Fruit fly (Drosophila melanogaster) whole organism, embryonic: ENCODE results near the gene CG32647.
A peak's percentile ranks its signal among the peaks of the same experiment; 100 is the strongest.

ENCODE experiments used
- Antp ChIP-seq: fragments of 200-800 bp; sonication (Bioruptor generic); optimal IDR thresholded peaks from 3 replicates; lab custom pipeline; 2016; ENCODE audit warnings: missing biosample characterization, missing genetic modification characterization
- Atf3 ChIP-seq: fragments of 200-800 bp; sonication (Bioruptor generic); optimal IDR thresholded peaks from 3 replicates; lab custom pipeline; 2016; ENCODE audit warnings: missing biosample characterization, missing genetic modification characterization
- CG1024 ChIP-seq: fragments of 200-800 bp; sonication (Bioruptor generic); IDR thresholded peaks from 2 replicates; pipeline ENCODE4 v1.3.6; 2022; ENCODE audit warnings: missing biosample characterization, missing genetic modification characterization
- CG10431 ChIP-seq: fragments of 200-800 bp; sonication (Bioruptor generic); optimal IDR thresholded peaks from 3 replicates; lab custom pipeline; 2018; ENCODE audit warnings: missing biosample characterization, mild to moderate bottlenecking, missing genetic modification characterization
- CG10462 ChIP-seq: fragments of 200-800 bp; sonication (Bioruptor generic); optimal IDR thresholded peaks from 2 replicates; lab custom pipeline; 2016; ENCODE audit warnings: missing biosample characterization, missing genetic modification characterization
- CG11247 ChIP-seq: fragments of 200-800 bp; sonication (Bioruptor generic); IDR thresholded peaks from 2 replicates; pipeline ENCODE4 v1.3.6; 2022; ENCODE audit warnings: missing biosample characterization, missing genetic modification characterization
- CG11456 ChIP-seq: fragments of 200-800 bp; sonication (Bioruptor generic); IDR thresholded peaks from 3 replicates; pipeline ENCODE4 v1.3.6; 2022; ENCODE audit warnings: missing biosample characterization, missing genetic modification characterization
- CG11696 ChIP-seq: fragments of 200-800 bp; sonication (Bioruptor generic); IDR thresholded peaks from 2 replicates; pipeline ENCODE4 v1.3.6; 2022; ENCODE audit warnings: missing biosample characterization, missing genetic modification characterization
- CG12219 ChIP-seq: fragments of 200-800 bp; sonication (Bioruptor generic); optimal IDR thresholded peaks from 3 replicates; lab custom pipeline; 2018; ENCODE audit warnings: missing biosample characterization, mild to moderate bottlenecking, missing genetic modification characterization
- CG1233 ChIP-seq: fragments of 200-800 bp; sonication (Bioruptor generic); optimal IDR thresholded peaks from 4 replicates; lab custom pipeline; 2018; ENCODE audit warnings: missing biosample characterization, mild to moderate bottlenecking, missing genetic modification characterization
- CG13287 ChIP-seq: fragments of 200-800 bp; sonication (Bioruptor generic); IDR thresholded peaks from 2 replicates; pipeline ENCODE4 v1.3.6; 2022; ENCODE audit warnings: missing biosample characterization, missing genetic modification characterization; ENCODE audit not compliant: partially characterized antibody
- CG13775 ChIP-seq: fragments of 200-800 bp; sonication (Bioruptor generic); optimal IDR thresholded peaks from 3 replicates; lab custom pipeline; 2017; ENCODE audit warnings: missing biosample characterization, mild to moderate bottlenecking, missing genetic modification characterization
- CG14667 ChIP-seq: fragments of 200-800 bp; sonication (Bioruptor generic); IDR thresholded peaks from 2 replicates; pipeline ENCODE4 v1.3.6; 2022; ENCODE audit warnings: missing biosample characterization, missing genetic modification characterization
- CG15073 ChIP-seq: fragments of 200-800 bp; sonication (Bioruptor generic); optimal IDR thresholded peaks from 2 replicates; lab custom pipeline; 2016; ENCODE audit warnings: missing biosample characterization, missing genetic modification characterization
- CG16813 ChIP-seq: fragments of 200-800 bp; sonication (Bioruptor generic); IDR thresholded peaks from 3 replicates; pipeline ENCODE4 v1.3.6; 2022; ENCODE audit warnings: missing biosample characterization, missing genetic modification characterization; ENCODE audit not compliant: partially characterized antibody
- CG17361 ChIP-seq: fragments of 200-800 bp; sonication (Bioruptor generic); IDR thresholded peaks from 3 replicates; pipeline ENCODE4 v1.3.6; 2022; ENCODE audit warnings: missing biosample characterization, missing genetic modification characterization
- CG3163 ChIP-seq: fragments of 200-800 bp; sonication (Bioruptor generic); optimal IDR thresholded peaks from 3 replicates; lab custom pipeline; 2016; ENCODE audit warnings: missing biosample characterization, missing genetic modification characterization
- CG4404 ChIP-seq: fragments of 200-800 bp; sonication (Bioruptor generic); IDR thresholded peaks from 2 replicates; pipeline ENCODE4 v1.3.6; 2022; ENCODE audit warnings: missing biosample characterization, missing genetic modification characterization
- CG4617 ChIP-seq: fragments of 200-800 bp; sonication (Bioruptor generic); optimal IDR thresholded peaks from 3 replicates; lab custom pipeline; 2016; ENCODE audit warnings: missing biosample characterization, missing genetic modification characterization, borderline replicate concordance
- CG6175 ChIP-seq: fragments of 200-800 bp; sonication (Bioruptor generic); IDR thresholded peaks from 3 replicates; pipeline ENCODE4 v1.3.6; 2022; ENCODE audit warnings: missing biosample characterization, missing genetic modification characterization
- CG6272 ChIP-seq: fragments of 200-800 bp; sonication (Bioruptor generic); IDR thresholded peaks from 2 replicates; pipeline ENCODE4 v1.3.6; 2022; ENCODE audit warnings: missing biosample characterization, missing genetic modification characterization
- CG6689 ChIP-seq: fragments of 200-800 bp; sonication (Bioruptor generic); IDR thresholded peaks from 2 replicates; pipeline ENCODE4 v1.3.6; 2022; ENCODE audit warnings: missing biosample characterization, missing genetic modification characterization
- Chrac-16 ChIP-seq: fragments of 200-800 bp; sonication (Bioruptor generic); optimal IDR thresholded peaks from 3 replicates; lab custom pipeline; 2016; ENCODE audit warnings: missing biosample characterization, missing genetic modification characterization
- CkIIα-i1 ChIP-seq: fragments of 200-800 bp; sonication (Bioruptor generic); IDR thresholded peaks from 2 replicates; pipeline ENCODE4 v1.3.6; 2022; ENCODE audit warnings: missing biosample characterization, missing genetic modification characterization
- D19A ChIP-seq: fragments of 200-800 bp; optimal IDR thresholded peaks from 3 replicates; lab custom pipeline; 2019; ENCODE audit warnings: missing biosample characterization, mild to moderate bottlenecking, missing genetic modification characterization, moderate library complexity
- Dad ChIP-seq: fragments of 200-800 bp; sonication (Bioruptor generic); optimal IDR thresholded peaks from 3 replicates; lab custom pipeline; 2016; ENCODE audit warnings: missing biosample characterization, missing genetic modification characterization
- Deaf1 ChIP-seq: fragments of 200-800 bp; optimal IDR thresholded peaks from 3 replicates; lab custom pipeline; 2019; ENCODE audit warnings: missing biosample characterization, mild to moderate bottlenecking, missing genetic modification characterization, moderate library complexity
- Dek ChIP-seq: fragments of 200-800 bp; sonication (Bioruptor generic); optimal IDR thresholded peaks from 3 replicates; lab custom pipeline; 2019; ENCODE audit warnings: missing biosample characterization, mild to moderate bottlenecking, missing genetic modification characterization, moderate library complexity
- Doc2 ChIP-seq: fragments of 200-800 bp; sonication (Bioruptor generic); IDR thresholded peaks from 2 replicates; pipeline ENCODE4 v1.3.6; 2022; ENCODE audit warnings: missing biosample characterization, missing genetic modification characterization
- E2f1 ChIP-seq: fragments of 200-800 bp; sonication (Bioruptor generic); IDR thresholded peaks from 2 replicates; pipeline ENCODE4 v1.3.6; 2022; ENCODE audit warnings: missing biosample characterization, missing genetic modification characterization
- Elba2 ChIP-seq: fragments of 200-800 bp; sonication (Bioruptor generic); optimal IDR thresholded peaks from 3 replicates; lab custom pipeline; 2016; ENCODE audit warnings: missing biosample characterization, missing genetic modification characterization
- Hand ChIP-seq: fragments of 200-800 bp; sonication (Bioruptor generic); optimal IDR thresholded peaks from 2 replicates; lab custom pipeline; 2017; ENCODE audit warnings: mild to moderate bottlenecking, missing biosample characterization, missing genetic modification reagents, missing genetic modification characterization
- Max ChIP-seq: fragments of 200-800 bp; sonication (Bioruptor generic); optimal IDR thresholded peaks from 2 replicates; lab custom pipeline; 2016; ENCODE audit warnings: missing biosample characterization, mild to moderate bottlenecking, missing genetic modification characterization
- Rx ChIP-seq: fragments of 200-800 bp; sonication (Bioruptor generic); IDR thresholded peaks from 2 replicates; pipeline ENCODE4 v1.3.6; 2022; ENCODE audit warnings: missing biosample characterization, missing genetic modification characterization
- disco-r ChIP-seq: fragments of 200-800 bp; sonication (Bioruptor generic); optimal IDR thresholded peaks from 2 replicates; lab custom pipeline; 2016; ENCODE audit warnings: missing biosample characterization, missing genetic modification characterization
- eve ChIP-seq, 2 experiments: fragments of >200 bp; optimal IDR thresholded peaks; 2 replicates each; lab custom pipeline; 2017; ENCODE audit warnings: missing biosample characterization in 2 of 2, missing genetic modification characterization in 2 of 2
- eyg ChIP-seq: fragments of 200-800 bp; sonication (Bioruptor generic); optimal IDR thresholded peaks from 3 replicates; lab custom pipeline; 2016; ENCODE audit warnings: missing biosample characterization, missing genetic modification characterization
- fu2 ChIP-seq: fragments of 200-800 bp; sonication (Bioruptor generic); optimal IDR thresholded peaks from 2 replicates; lab custom pipeline; 2016; ENCODE audit warnings: missing biosample characterization, missing genetic modification characterization
- hkb ChIP-seq, 2 experiments: fragments of 200-800 bp in 1 of 2; fragments of >200 bp in 1 of 2; sonication (Bioruptor generic) in 1 of 2; IDR thresholded peaks in 1 of 2; optimal IDR thresholded peaks in 1 of 2; 2 replicates each; pipeline versions ENCODE4 v1.3.6 to Lab custom; 2017 to 2022; ENCODE audit warnings: missing biosample characterization in 1 of 2, missing genetic modification characterization in 1 of 2
- insv ChIP-seq, 2 experiments: fragments of 200-800 bp; sonication (Bioruptor generic); optimal IDR thresholded peaks; 3 replicates each; lab custom pipeline; 2016 to 2018; ENCODE audit warnings: missing biosample characterization in 2 of 2, missing genetic modification characterization in 2 of 2
- ken ChIP-seq: fragments of 200-800 bp; sonication (Bioruptor generic); IDR thresholded peaks from 3 replicates; pipeline ENCODE4 v1.3.6; 2022; ENCODE audit warnings: missing biosample characterization, missing genetic modification characterization
- knrl ChIP-seq: fragments of 200-800 bp; sonication (Bioruptor generic); IDR thresholded peaks from 3 replicates; pipeline ENCODE4 v1.3.6; 2022; ENCODE audit warnings: missing biosample characterization, missing genetic modification characterization; ENCODE audit not compliant: partially characterized antibody
- p53 ChIP-seq: fragments of 200-800 bp; sonication (Bioruptor generic); optimal IDR thresholded peaks from 2 replicates; lab custom pipeline; 2016; ENCODE audit warnings: missing biosample characterization, missing genetic modification characterization
- peb ChIP-seq: fragments of 200-800 bp; sonication (Bioruptor generic); IDR thresholded peaks from 2 replicates; pipeline ENCODE4 v1.3.6; 2022; ENCODE audit warnings: missing biosample characterization, missing genetic modification characterization
- sc ChIP-seq, 3 experiments: fragments of >200 bp in 2 of 3; fragments of 200-800 bp in 1 of 3; sonication (Bioruptor generic) in 1 of 3; optimal IDR thresholded peaks; 2 replicates in 2 of 3; 3 replicates in 1 of 3; lab custom pipeline; 2017; ENCODE audit warnings: mild to moderate bottlenecking in 1 of 3, missing biosample characterization in 1 of 3, missing genetic modification characterization in 1 of 3, missing genetic modification reagents in 1 of 3
- shn ChIP-seq: fragments of 200-800 bp; sonication (Bioruptor generic); optimal IDR thresholded peaks from 3 replicates; lab custom pipeline; 2016; ENCODE audit warnings: missing biosample characterization, missing genetic modification characterization
- stwl ChIP-seq: fragments of 200-800 bp; sonication (Bioruptor generic); optimal IDR thresholded peaks from 3 replicates; lab custom pipeline; 2018; ENCODE audit warnings: missing biosample characterization, mild to moderate bottlenecking, missing genetic modification characterization, moderate library complexity
- usp ChIP-seq: fragments of >200 bp; optimal IDR thresholded peaks from 2 replicates; lab custom pipeline; 2017; ENCODE audit warnings: missing biosample characterization, missing genetic modification characterization
- wdn ChIP-seq: fragments of 200-800 bp; sonication (Bioruptor generic); IDR thresholded peaks from 2 replicates; pipeline ENCODE4 v1.3.6; 2022; ENCODE audit warnings: missing biosample characterization, missing genetic modification characterization

Gene CG32647

DNA sequence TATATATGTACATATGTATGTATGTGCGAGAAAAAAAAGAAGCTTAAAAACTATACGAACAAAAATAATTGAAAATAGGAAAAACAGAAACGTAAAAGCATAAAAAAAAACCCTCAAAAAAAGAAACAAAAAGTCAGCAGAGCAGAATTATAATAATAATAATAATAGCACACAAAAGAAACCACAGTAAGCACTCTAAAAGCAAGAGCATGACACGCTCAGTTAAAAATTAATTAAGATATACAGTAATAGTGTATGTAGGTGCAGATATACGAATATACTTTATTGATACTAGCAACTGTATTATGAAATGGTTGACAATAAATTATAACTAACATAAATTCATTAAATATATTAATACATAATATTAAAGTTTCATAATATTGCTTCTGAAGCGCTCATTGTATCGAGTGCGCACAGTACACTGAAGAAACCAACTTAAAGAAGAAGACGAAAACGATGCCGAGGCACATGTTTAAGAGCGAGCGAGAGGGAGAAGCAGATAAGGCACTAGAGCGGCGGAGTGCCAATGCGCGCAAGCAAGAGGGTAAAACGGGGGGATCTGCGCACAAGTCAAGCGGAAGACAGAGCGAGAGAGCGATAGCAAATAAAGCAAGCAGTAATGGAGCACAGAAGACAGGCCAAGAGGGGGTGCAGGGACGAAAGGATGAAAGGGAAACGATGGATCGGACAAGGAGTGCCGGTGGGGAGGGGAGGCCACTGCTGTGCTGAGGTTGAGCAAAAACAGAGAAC, 49.9 kb downstream of the CG32647 start (continued):
- TF ChIP-seq CG6689, result peak; percentile 89
- TF ChIP-seq CG4404 (GFP tag; lab: Robert Waterston, UW), result peak; percentile 88
- no peak for TF ChIP-seq CkIIα-i1 (GFP tag; lab: Robert Waterston, UW)
- no peak; the same call in 2 of the 3 replicates for TF ChIP-seq knrl (GFP tag; lab: Robert Waterston, UW)
- peak; percentile 76 for TF ChIP-seq CG17361 (GFP tag; lab: Robert Waterston, UW)
- TF ChIP-seq ken (GFP tag; lab: Robert Waterston, UW), result peak; percentile 72
- peak; percentile 84; the same call in 1 of the 2 replicates for TF ChIP-seq CG11247 (GFP tag; lab: Robert Waterston, UW)
- no peak for TF ChIP-seq stwl
- no peak for TF ChIP-seq Elba2 (GFP tag; lab: Kevin White, UChicago)
- TF ChIP-seq CG15073 (GFP tag; lab: Kevin White, UChicago), result peak; percentile 34
- peak; percentile 72 for TF ChIP-seq peb (GFP tag; lab: Robert Waterston, UW)
- TF ChIP-seq Deaf1 (tag; lab: Kevin White, UChicago), result peak; percentile 62
- peak; percentile 84 for TF ChIP-seq wdn (GFP tag; lab: Robert Waterston, UW)
- TF ChIP-seq fu2 (GFP tag; lab: Kevin White, UChicago), result no peak
- peak; percentile 61 for TF ChIP-seq CG12219 (GFP tag; lab: Kevin White, UChicago)
- peak; percentile 88 for TF ChIP-seq D19A (tag; lab: Kevin White, UChicago)
- TF ChIP-seq CG13775 (GFP tag; lab: Kevin White, UChicago), result peak; percentile 82
- TF ChIP-seq Chrac-16 (GFP tag; lab: Kevin White, UChicago), result peak; percentile 86
- TF ChIP-seq shn (GFP tag; lab: Kevin White, UChicago), result no peak
- no peak; the same call in 1 of the 2 replicates for TF ChIP-seq Doc2 (GFP tag; lab: Robert Waterston, UW)
- TF ChIP-seq CG11696 (GFP tag; lab: Robert Waterston, UW), result no peak
- peak; percentile 90 for TF ChIP-seq E2f1 (GFP tag; lab: Robert Waterston, UW)
- TF ChIP-seq CG4617 (GFP tag; lab: Kevin White, UChicago), result peak; percentile 21
- no peak for TF ChIP-seq CG3163 (GFP tag; lab: Kevin White, UChicago)
- TF ChIP-seq Max (GFP tag; lab: Kevin White, UChicago), result peak; percentile 24
- TF ChIP-seq hkb (optimal IDR thresholded peaks at IDR 0.05; lab: Kevin White, UChicago), result no peak
- TF ChIP-seq hkb (GFP tag; IDR thresholded peaks at IDR 0.05; lab: Robert Waterston, UW), result peak; percentile 80
- TF ChIP-seq CG1233 (GFP tag; lab: Kevin White, UChicago), result peak; percentile 86
- peak; percentile 61 for TF ChIP-seq CG10462 (GFP tag; lab: Kevin White, UChicago)
- peak; percentile 93 for TF ChIP-seq Dek
- TF ChIP-seq disco-r, result no peak
- peak; percentile 57; the same call in 1 of the 3 replicates for TF ChIP-seq CG6175
- peak in 1 of 2 experiments; percentile 47 for TF ChIP-seq insv (GFP tag; optimal IDR thresholded peaks at IDR 0.05; lab: Kevin White, UChicago)
- peak; percentile 92 for TF ChIP-seq Hand (GFP tag; lab: Kevin White, UChicago)
- no peak for TF ChIP-seq eve (GFP tag; optimal IDR thresholded peaks at IDR 0.05; lab: Kevin White, UChicago)
- peak; percentile 84 for TF ChIP-seq CG11456 (GFP tag; lab: Robert Waterston, UW)
- peak; percentile 56 for TF ChIP-seq Rx (GFP tag; lab: Robert Waterston, UW)
- no peak for TF ChIP-seq Atf3 (GFP tag; lab: Kevin White, UChicago)
- no peak for TF ChIP-seq Antp (GFP tag; lab: Kevin White, UChicago)
- TF ChIP-seq CG6272 (GFP tag; lab: Robert Waterston, UW), result peak; percentile 79
- TF ChIP-seq usp (GFP tag; lab: Kevin White, UChicago), result no peak
- no peak for TF ChIP-seq eyg (GFP tag; lab: Kevin White, UChicago)
- peak; percentile 55; the same call in 1 of the 2 replicates for TF ChIP-seq CG1024 (GFP tag; lab: Robert Waterston, UW)
- no peak for TF ChIP-seq sc (optimal IDR thresholded peaks at IDR 0.05; lab: Kevin White, UChicago)
- peak; percentile 56 for TF ChIP-seq sc (GFP tag; optimal IDR thresholded peaks at IDR 0.05; lab: Kevin White, UChicago)
- TF ChIP-seq p53 (GFP tag; lab: Kevin White, UChicago), result no peak
- TF ChIP-seq CG14667 (GFP tag; lab: Robert Waterston, UW), result peak; percentile 85
- TF ChIP-seq CG13287 (GFP tag; lab: Robert Waterston, UW), result no peak
- no peak for TF ChIP-seq CG16813 (GFP tag; lab: Robert Waterston, UW)
- TF ChIP-seq CG10431, result peak; percentile 63
- no peak for TF ChIP-seq Dad (GFP tag; lab: Kevin White, UChicago)
